Worm (Caenorhabditis elegans): ENCODE data around the gene C49C3.4.

- TF ChIP-seq ztf-29 (GFP tag; IDR thresholded peaks at IDR 0.05) (no peak), med-1 (GFP tag; optimal IDR thresholded peaks at IDR 0.05; ENCODE audit: insufficient read depth) (no peak), flt-1 (GFP tag; IDR thresholded peaks at IDR 0.05) (no peak)
These were observed 36.5 kb upstream of the C49C3.4 start, which contains the start of gene nra-1 for ce11 chrIV:17284099-17284498.
